Worm (Caenorhabditis elegans): ENCODE results near the gene T26C11.9.

T26C11.9 gene

ce11 chrX:1856160-1856559 lies 2.5 kb upstream of the T26C11.9 start, which contains the start of gene ceh-39 (continued):
- no peak for TF ChIP-seq nhr-27 (tag; optimal IDR thresholded peaks at IDR 0.05)
- TF ChIP-seq him-1 (tag; optimal IDR thresholded peaks at IDR 0.05), result no peak
- TF ChIP-seq lin-35 (GFP tag; optimal IDR thresholded peaks at IDR 0.05), result peak in 1 of 3 experiments; percentile 57
- TF ChIP-seq athp-1 (tag; optimal IDR thresholded peaks at IDR 0.05), result no peak
- TF ChIP-seq dox-1 (GFP tag; IDR thresholded peaks at IDR 0.05), result peak; percentile 67; the same call in 1 of the 2 replicates
- TF ChIP-seq ztf-6 (GFP tag; IDR thresholded peaks at IDR 0.05), result no peak
- no peak for TF ChIP-seq F37B4.10 (GFP tag; IDR thresholded peaks at IDR 0.05)
- TF ChIP-seq D2030.7 (GFP tag; IDR thresholded peaks at IDR 0.05), result no peak
- TF ChIP-seq B0336.3 (GFP tag; IDR thresholded peaks at IDR 0.05), result no peak
- TF ChIP-seq cebp-1 (GFP tag; IDR thresholded peaks at IDR 0.05), result no peak
- peak; percentile 49 for TF ChIP-seq cebp-1 (tag; optimal IDR thresholded peaks at IDR 0.05)
- no peak for TF ChIP-seq egl-18 (GFP tag; IDR thresholded peaks at IDR 0.05)
- TF ChIP-seq lsl-1 (GFP tag; optimal IDR thresholded peaks at IDR 0.05), result no peak
- TF ChIP-seq nhr-90 (tag; optimal IDR thresholded peaks at IDR 0.05), result no peak
- no peak for TF ChIP-seq nhr-179 (tag; optimal IDR thresholded peaks at IDR 0.05)
- no peak for TF ChIP-seq rcor-1 (GFP tag; IDR thresholded peaks at IDR 0.05)
- no peak for TF ChIP-seq F23B12.7 (tag; optimal IDR thresholded peaks at IDR 0.05; ENCODE audit: insufficient read depth)
- peak; percentile 41 for TF ChIP-seq dpl-1 (GFP tag; optimal IDR thresholded peaks at IDR 0.05)
- TF ChIP-seq pbrm-1 (GFP tag; IDR thresholded peaks at IDR 0.05), result no peak
- no peak for TF ChIP-seq lag-1 (GFP tag; IDR thresholded peaks at IDR 0.05)
- no peak for TF ChIP-seq die-1 (tag; optimal IDR thresholded peaks at IDR 0.05)
- TF ChIP-seq attf-3 (GFP tag; conservative IDR thresholded peaks at IDR 0.05), result 0 out of 2 replicates have a peak, but pooled peaks have one; percentile 14
- TF ChIP-seq F57C9.4 (tag; optimal IDR thresholded peaks at IDR 0.05), result no peak
- TF ChIP-seq repo-1 (tag; optimal IDR thresholded peaks at IDR 0.05), result no peak
- TF ChIP-seq let-607 (tag; optimal IDR thresholded peaks at IDR 0.05), result no peak
- TF ChIP-seq F33H1.4 (GFP tag; IDR thresholded peaks at IDR 0.05), result no peak
- TF ChIP-seq sptf-2 (GFP tag; optimal IDR thresholded peaks at IDR 0.05), result no peak
- TF ChIP-seq attf-6 (GFP tag; IDR thresholded peaks at IDR 0.05), result no peak
- TF ChIP-seq snpc-1.1 (tag; optimal IDR thresholded peaks at IDR 0.05; ENCODE audit: insufficient read depth), result no peak
- TF ChIP-seq madf-6 (GFP tag; IDR thresholded peaks at IDR 0.05), result peak; percentile 59
- TF ChIP-seq F49E8.2 (tag; optimal IDR thresholded peaks at IDR 0.05; ENCODE audit: insufficient read depth), result no peak
- TF ChIP-seq tbp1 (GFP tag; optimal IDR thresholded peaks at IDR 0.05), result no peak
- peak; percentile 76; the same call in 1 of the 2 replicates for TF ChIP-seq egrh-3 (GFP tag; IDR thresholded peaks at IDR 0.05)
- no peak for TF ChIP-seq ztf-28 (GFP tag; IDR thresholded peaks at IDR 0.05)
- TF ChIP-seq F39B2.1 (GFP tag; IDR thresholded peaks at IDR 0.05), result no peak
- TF ChIP-seq hlh-12 (tag; optimal IDR thresholded peaks at IDR 0.05), result no peak
- no peak for TF ChIP-seq nfya-2 (GFP tag; IDR thresholded peaks at IDR 0.05)
- TF ChIP-seq rec-8 (tag; optimal IDR thresholded peaks at IDR 0.05), result no peak
- no peak for TF ChIP-seq gei-17 (GFP tag; optimal IDR thresholded peaks at IDR 0.05)
- TF ChIP-seq ztf-3 (GFP tag; optimal IDR thresholded peaks at IDR 0.05), result no peak
- TF ChIP-seq ztf-22 (GFP tag; optimal IDR thresholded peaks at IDR 0.05), result no peak
- no peak for TF ChIP-seq F57A8.1 (GFP tag; optimal IDR thresholded peaks at IDR 0.05)
- TF ChIP-seq fkh-3 (tag; optimal IDR thresholded peaks at IDR 0.05), result no peak
- TF ChIP-seq zim-3 (tag; optimal IDR thresholded peaks at IDR 0.05), result no peak
- TF ChIP-seq nhr-80 (tag; optimal IDR thresholded peaks at IDR 0.05), result no peak
- no peak for TF ChIP-seq mxl-1 (tag; optimal IDR thresholded peaks at IDR 0.05)
